Worm (Caenorhabditis elegans) whole organism, L3 larva: ENCODE measurements around the gene Y73F4A.1.

Experiments used
- R02D3.7 ChIP-seq: fragments of 150-350 bp; optimal IDR thresholded peaks from 2 replicates; lab custom pipeline; 2014; ENCODE audit warnings: missing biosample characterization, missing genetic modification characterization
- ZK546.5 ChIP-seq: sonication (generic microtip); optimal IDR thresholded peaks from 2 replicates; lab custom pipeline; 2017; ENCODE audit warnings: missing biosample characterization, missing genetic modification characterization
- ama-1 ChIP-seq: fragments of 150-350 bp; optimal IDR thresholded peaks from 2 replicates; lab custom pipeline; 2018
- ceh-16 ChIP-seq: sonication (generic microtip); optimal IDR thresholded peaks from 2 replicates; lab custom pipeline; 2017; ENCODE audit warnings: missing biosample characterization, missing genetic modification characterization
- ceh-28 ChIP-seq: fragments of 150-350 bp; optimal IDR thresholded peaks from 2 replicates; lab custom pipeline; 2014; ENCODE audit warnings: missing biosample characterization, missing genetic modification reagents, missing genetic modification characterization
- ceh-82 ChIP-seq: fragments of 150-350 bp; optimal IDR thresholded peaks from 2 replicates; lab custom pipeline; 2014; ENCODE audit warnings: missing biosample characterization, missing genetic modification characterization
- ceh-9 ChIP-seq: sonication (generic microtip); optimal IDR thresholded peaks from 2 replicates; lab custom pipeline; 2018; ENCODE audit warnings: missing biosample characterization, missing genetic modification characterization
- daf-12 ChIP-seq: fragments of 150-350 bp; optimal IDR thresholded peaks from 2 replicates; lab custom pipeline; 2014; ENCODE audit warnings: missing biosample characterization, missing genetic modification reagents, missing genetic modification characterization
- egl-27 ChIP-seq: sonication (generic microtip); optimal IDR thresholded peaks from 4 replicates; lab custom pipeline; 2017; ENCODE audit warnings: missing biosample characterization, missing genetic modification reagents, missing genetic modification characterization
- elt-1 ChIP-seq: fragments of 150-350 bp; optimal IDR thresholded peaks from 2 replicates; lab custom pipeline; 2014; ENCODE audit warnings: missing biosample characterization, missing genetic modification characterization
- elt-2 ChIP-seq: sonication (generic microtip); optimal IDR thresholded peaks from 2 replicates; lab custom pipeline; 2016; ENCODE audit warnings: missing genetic modification reagents, mild to moderate bottlenecking, missing genetic modification characterization, missing compliant biosample characterization
- elt-3 ChIP-seq, 3 experiments: fragments of 150-350 bp in 1 of 3; sonication (generic microtip) in 2 of 3; optimal IDR thresholded peaks; 2 replicates in 2 of 3; 4 replicates in 1 of 3; lab custom pipeline; 2014 to 2017; ENCODE audit warnings: missing biosample characterization in 3 of 3, missing genetic modification characterization in 3 of 3
- eor-1 ChIP-seq, 2 experiments: fragments of 150-350 bp; optimal IDR thresholded peaks; 2 replicates each; lab custom pipeline; 2014 to 2018; ENCODE audit warnings: missing biosample characterization in 2 of 2, missing genetic modification characterization in 2 of 2
- fkh-2 ChIP-seq: fragments of 150-350 bp; optimal IDR thresholded peaks from 2 replicates; lab custom pipeline; 2014; ENCODE audit warnings: missing biosample characterization, missing genetic modification reagents, missing genetic modification characterization
- hmg-11 ChIP-seq: sonication (generic microtip); optimal IDR thresholded peaks from 2 replicates; lab custom pipeline; 2016; ENCODE audit warnings: missing genetic modification characterization, missing compliant biosample characterization
- jun-1 ChIP-seq: fragments of 150-350 bp; optimal IDR thresholded peaks from 2 replicates; lab custom pipeline; 2014; ENCODE audit warnings: missing biosample characterization, missing genetic modification reagents, missing genetic modification characterization
- lin-15B ChIP-seq: fragments of 150-350 bp; optimal IDR thresholded peaks from 2 replicates; lab custom pipeline; 2014; ENCODE audit warnings: missing biosample characterization, missing genetic modification characterization
- lin-39 ChIP-seq: fragments of 150-350 bp; optimal IDR thresholded peaks from 2 replicates; lab custom pipeline; 2018; ENCODE audit warnings: missing biosample characterization, missing genetic modification reagents, missing genetic modification characterization
- lsy-12 ChIP-seq: sonication (generic microtip); optimal IDR thresholded peaks from 2 replicates; lab custom pipeline; 2016; ENCODE audit warnings: mild to moderate bottlenecking, missing genetic modification characterization, missing compliant biosample characterization
- mml-1 ChIP-seq: fragments of 150-350 bp; sonication (generic microtip); optimal IDR thresholded peaks from 3 replicates; lab custom pipeline; 2014; ENCODE audit warnings: missing biosample characterization, missing genetic modification characterization
- nfya-1 ChIP-seq: sonication (generic microtip); optimal IDR thresholded peaks from 2 replicates; lab custom pipeline; 2017; ENCODE audit warnings: missing genetic modification characterization, mild to moderate bottlenecking, missing compliant biosample characterization, antibody characterized with exemption, moderate library complexity; ENCODE audit not compliant: insufficient read depth
- nhr-12 ChIP-seq: fragments of 150-350 bp; optimal IDR thresholded peaks from 2 replicates; lab custom pipeline; 2014; ENCODE audit warnings: missing biosample characterization, missing genetic modification characterization
- nhr-25 ChIP-seq: sonication (generic microtip); optimal IDR thresholded peaks from 2 replicates; lab custom pipeline; 2017; ENCODE audit warnings: missing biosample characterization, missing genetic modification characterization
- nhr-28 ChIP-seq: fragments of 150-350 bp; optimal IDR thresholded peaks from 2 replicates; lab custom pipeline; 2014; ENCODE audit warnings: missing biosample characterization, missing genetic modification characterization
- nhr-43 ChIP-seq: sonication (generic microtip); optimal IDR thresholded peaks from 2 replicates; lab custom pipeline; 2016; ENCODE audit warnings: mild to moderate bottlenecking, missing genetic modification characterization, missing compliant biosample characterization; ENCODE audit not compliant: poor library complexity, severe bottlenecking
- nhr-67 ChIP-seq: fragments of 150-350 bp; optimal IDR thresholded peaks from 2 replicates; lab custom pipeline; 2014; ENCODE audit warnings: missing biosample characterization, missing genetic modification characterization
- nhr-77 ChIP-seq: fragments of 150-350 bp; optimal IDR thresholded peaks from 2 replicates; lab custom pipeline; 2014; ENCODE audit warnings: missing biosample characterization, missing genetic modification characterization
- pha-4 ChIP-seq: fragments of 150-350 bp; optimal IDR thresholded peaks from 2 replicates; lab custom pipeline; 2014; ENCODE audit warnings: missing biosample characterization, missing genetic modification reagents, missing genetic modification characterization
- pqm-1 ChIP-seq: fragments of 150-350 bp; optimal IDR thresholded peaks from 2 replicates; lab custom pipeline; 2017; ENCODE audit warnings: missing biosample characterization, missing genetic modification characterization, inconsistent platforms
- snpc-4 ChIP-seq: fragments of 150-350 bp; optimal IDR thresholded peaks from 2 replicates; lab custom pipeline; 2014; ENCODE audit warnings: missing biosample characterization, missing genetic modification characterization
- tbx-2 ChIP-seq: sonication (generic microtip); optimal IDR thresholded peaks from 2 replicates; lab custom pipeline; 2016; ENCODE audit warnings: mild to moderate bottlenecking, missing genetic modification characterization, missing compliant biosample characterization
- unc-39 ChIP-seq: sonication (generic microtip); optimal IDR thresholded peaks from 4 replicates; lab custom pipeline; 2017; ENCODE audit warnings: missing biosample characterization, missing genetic modification characterization
- unc-62 ChIP-seq: fragments of 150-350 bp; sonication (generic microtip); optimal IDR thresholded peaks from 4 replicates; lab custom pipeline; 2014; ENCODE audit warnings: missing biosample characterization, missing genetic modification reagents, missing genetic modification characterization
- zag-1 ChIP-seq: fragments of 150-350 bp; optimal IDR thresholded peaks from 2 replicates; lab custom pipeline; 2014; ENCODE audit warnings: missing biosample characterization, missing genetic modification characterization
- ztf-4 ChIP-seq: fragments of 150-350 bp; optimal IDR thresholded peaks from 2 replicates; lab custom pipeline; 2014; ENCODE audit warnings: missing biosample characterization, missing genetic modification characterization

The Y73F4A.1 gene

ce11 chrIV:9021245-9021779 is 23.8 kb downstream of the Y73F4A.1 start:
- no peak for TF ChIP-seq elt-3 (tag; optimal IDR thresholded peaks at IDR 0.05; lab: Kevin White, UChicago)
- TF ChIP-seq ZK546.5, result no peak
- TF ChIP-seq pha-4 (tag; lab: Kevin White, UChicago), result peak; percentile 36
- TF ChIP-seq lin-15B (tag; lab: Kevin White, UChicago), result no peak
- no peak for TF ChIP-seq ceh-82 (tag; lab: Kevin White, UChicago)

- TF ChIP-seq nfya-1, result no peak
- no peak for TF ChIP-seq jun-1 (tag; lab: Kevin White, UChicago)
- no peak for TF ChIP-seq fkh-2
- TF ChIP-seq ceh-16 (tag; lab: Kevin White, UChicago), result no peak
- no peak for TF ChIP-seq ztf-4 (tag; lab: Kevin White, UChicago)
- TF ChIP-seq elt-3 (tag; optimal IDR thresholded peaks at IDR 0.05; lab: Kevin White, UChicago), result no peak
- TF ChIP-seq tbx-2, result no peak
- TF ChIP-seq unc-62 (GFP tag; lab: Kevin White, UChicago), result no peak
- TF ChIP-seq lsy-12 (tag; lab: Kevin White, UChicago), result no peak
- TF ChIP-seq nhr-77 (tag; lab: Kevin White, UChicago), result no peak
- TF ChIP-seq, all 47 proteins: peak for 0
These were observed 24.3 kb downstream of the Y73F4A.1 start, which contains the start of gene C53D6.4 for ce11 chrIV:9020840-9021239. TSS of gene C53D6.4 (minus strand) at chrIV:9020940.

- TF ChIP-seq nhr-12 (tag; lab: Kevin White, UChicago) (no peak), ceh-9 (tag; lab: Kevin White, UChicago) (no peak), nhr-28 (tag; lab: Kevin White, UChicago) (no peak), ZK546.5 (no peak), ceh-28 (tag; lab: Kevin White, UChicago) (no peak), egl-27 (tag; lab: Kevin White, UChicago) (no peak)
These were observed 28.7 kb downstream of the Y73F4A.1 start, which contains the start of gene acc-2 for ce11 chrIV:9016477-9016876. TSS of gene acc-2 (plus strand) at chrIV:9016777.

- TF ChIP-seq egl-27 (tag; lab: Kevin White, UChicago), result no peak
- no peak for TF ChIP-seq lsy-12 (tag; lab: Kevin White, UChicago)
- no peak for TF ChIP-seq nhr-12 (tag; lab: Kevin White, UChicago)
- TF ChIP-seq eor-1 (tag; optimal IDR thresholded peaks at IDR 0.05; lab: Kevin White, UChicago), result no peak
- TF ChIP-seq nhr-43 (tag; lab: Kevin White, UChicago), result no peak
- TF ChIP-seq daf-12 (tag; lab: Kevin White, UChicago), result no peak
- no peak for TF ChIP-seq elt-3 (tag; optimal IDR thresholded peaks at IDR 0.05; lab: Kevin White, UChicago)
- no peak for TF ChIP-seq R02D3.7 (tag; lab: Kevin White, UChicago)
- TF ChIP-seq nhr-77 (tag; lab: Kevin White, UChicago), result no peak
- TF ChIP-seq nhr-28 (tag; lab: Kevin White, UChicago), result no peak
- peak; percentile 13 for TF ChIP-seq pqm-1 (tag; lab: Kevin White, UChicago)
- no peak for TF ChIP-seq elt-1 (tag; lab: Kevin White, UChicago)
- no peak for TF ChIP-seq mml-1 (tag; lab: Kevin White, UChicago)
- TF ChIP-seq lin-39, result no peak
- TF ChIP-seq pha-4 (tag; lab: Kevin White, UChicago), result peak; percentile 30
- no peak for TF ChIP-seq ceh-16 (tag; lab: Kevin White, UChicago)
- no peak for TF ChIP-seq unc-62 (GFP tag; lab: Kevin White, UChicago)
- no peak for TF ChIP-seq ceh-28 (tag; lab: Kevin White, UChicago)
- no peak for TF ChIP-seq zag-1
- TF ChIP-seq nhr-67 (tag; lab: Kevin White, UChicago), result no peak
- no peak for TF ChIP-seq nhr-25 (tag; lab: Kevin White, UChicago)
- no peak for TF ChIP-seq snpc-4 (tag; lab: Kevin White, UChicago)
- no peak for TF ChIP-seq unc-39 (tag; lab: Kevin White, UChicago)
- no peak for TF ChIP-seq ceh-82 (tag; lab: Kevin White, UChicago)
- peak; percentile 67 for TF ChIP-seq elt-2
- TF ChIP-seq, all 47 proteins: peak for 3
These were observed 34.9 kb downstream of the Y73F4A.1 start, which contains the start of gene C53D6.11 for ce11 chrIV:9010257-9010656. TSS of gene C53D6.11 (plus strand) at chrIV:9010584.

ce11 chrIV:9007947-9008346 is 37.2 kb downstream of the Y73F4A.1 start:
- TF ChIP-seq ceh-9 (tag; lab: Kevin White, UChicago) (no peak), nfya-1 (no peak), nhr-67 (tag; lab: Kevin White, UChicago) (no peak), pha-4 (tag; lab: Kevin White, UChicago) (no peak), ama-1 (lab: Kevin White, UChicago) (no peak), hmg-11 (no peak)
- TF ChIP-seq, all 47 proteins: peak for 0
